Worm (Caenorhabditis elegans) whole organism, L1 larva: ENCODE data around the gene F43C11.4.

Source experiments
- C16A3.4 ChIP-seq: fragments of 150-350 bp; optimal IDR thresholded peaks from 2 replicates; lab custom pipeline; 2014; ENCODE audit warnings: missing biosample characterization, missing genetic modification characterization
- F16B12.6 ChIP-seq: fragments of 150-350 bp; optimal IDR thresholded peaks from 2 replicates; lab custom pipeline; 2014; ENCODE audit warnings: missing biosample characterization, missing genetic modification characterization
- Y116A8C.19 ChIP-seq: sonication (generic microtip); optimal IDR thresholded peaks from 2 replicates; lab custom pipeline; 2016; ENCODE audit warnings: missing compliant biosample characterization, missing genetic modification characterization, borderline replicate concordance
- aha-1 ChIP-seq: fragments of 150-350 bp; optimal IDR thresholded peaks from 2 replicates; lab custom pipeline; 2014; ENCODE audit warnings: missing biosample characterization, missing genetic modification characterization
- blmp-1 ChIP-seq: fragments of 150-350 bp; optimal IDR thresholded peaks from 2 replicates; lab custom pipeline; 2014; ENCODE audit warnings: missing biosample characterization, missing genetic modification characterization
- ceh-82 ChIP-seq, 3 experiments: fragments of 150-350 bp in 1 of 3; sonication (generic microtip) in 2 of 3; optimal IDR thresholded peaks; 2 replicates each; lab custom pipeline; 2014 to 2017; ENCODE audit warnings: missing biosample characterization in 3 of 3, missing genetic modification characterization in 3 of 3
- dpl-1 ChIP-seq, 3 experiments: fragments of 150-350 bp in 2 of 3; sonication (generic microtip) in 1 of 3; optimal IDR thresholded peaks; 2 replicates each; lab custom pipeline; 2014 to 2017; ENCODE audit warnings: missing biosample characterization in 3 of 3, missing genetic modification characterization in 3 of 3, missing genetic modification reagents in 3 of 3
- efl-1 ChIP-seq, 4 experiments: fragments of 150-350 bp; optimal IDR thresholded peaks in 3 of 4; peaks in 1 of 4; 1 replicate in 1 of 4; 2 replicates in 3 of 4; lab custom pipeline; 2014; ENCODE audit warnings: missing biosample characterization in 2 of 4, missing genetic modification characterization in 2 of 4, missing genetic modification reagents in 2 of 4
- egl-27 ChIP-seq, 2 experiments: fragments of 150-350 bp in 1 of 2; sonication (generic microtip); optimal IDR thresholded peaks; 3 replicates each; lab custom pipeline; 2017 to 2018; ENCODE audit warnings: missing biosample characterization in 2 of 2, missing genetic modification characterization in 2 of 2, missing genetic modification reagents in 2 of 2
- ets-5 ChIP-seq: fragments of 200-800 bp; sonication (Bioruptor generic); IDR thresholded peaks from 2 replicates; pipeline ENCODE4 v1.3.6; 2022; ENCODE audit warnings: missing genetic modification characterization, missing compliant biosample characterization
- fkh-10 ChIP-seq: sonication (generic microtip); optimal IDR thresholded peaks from 2 replicates; lab custom pipeline; 2017; ENCODE audit warnings: missing biosample characterization, missing genetic modification reagents, missing genetic modification characterization
- hlh-17 ChIP-seq: fragments of 200-800 bp; sonication (Bioruptor generic); optimal IDR thresholded peaks from 2 replicates; lab custom pipeline; 2018; ENCODE audit warnings: missing genetic modification characterization, mild to moderate bottlenecking, missing compliant biosample characterization, moderate library complexity, borderline replicate concordance
- hlh-4 ChIP-seq: sonication (generic microtip); optimal IDR thresholded peaks from 2 replicates; lab custom pipeline; 2016; ENCODE audit warnings: mild to moderate bottlenecking, missing genetic modification characterization, missing compliant biosample characterization
- hpl-2 ChIP-seq: fragments of 150-350 bp; optimal IDR thresholded peaks from 2 replicates; lab custom pipeline; 2014; ENCODE audit warnings: missing biosample characterization, missing genetic modification reagents, missing genetic modification characterization
- jun-1 ChIP-seq: fragments of 150-350 bp; optimal IDR thresholded peaks from 2 replicates; lab custom pipeline; 2014; ENCODE audit warnings: missing biosample characterization, missing genetic modification reagents, missing genetic modification characterization
- lin-13 ChIP-seq: fragments of 150-350 bp; optimal IDR thresholded peaks from 2 replicates; lab custom pipeline; 2014; ENCODE audit warnings: missing biosample characterization, missing genetic modification reagents, missing genetic modification characterization
- lin-14 ChIP-seq: fragments of 200-800 bp; sonication (Bioruptor generic); optimal IDR thresholded peaks from 2 replicates; lab custom pipeline; 2018; ENCODE audit warnings: mild to moderate bottlenecking, missing genetic modification characterization, moderate library complexity, missing compliant biosample characterization
- lin-15B ChIP-seq: fragments of 150-350 bp; sonication (generic microtip); optimal IDR thresholded peaks from 3 replicates; lab custom pipeline; 2014; ENCODE audit warnings: missing biosample characterization, missing genetic modification characterization
- lin-35 ChIP-seq, 2 experiments: fragments of 150-350 bp; optimal IDR thresholded peaks; 2 replicates each; lab custom pipeline; 2014; ENCODE audit warnings: missing biosample characterization in 2 of 2, missing genetic modification characterization in 2 of 2, missing genetic modification reagents in 2 of 2
- lin-39 ChIP-seq: fragments of 150-350 bp; optimal IDR thresholded peaks from 2 replicates; lab custom pipeline; 2014; ENCODE audit warnings: missing biosample characterization, missing genetic modification reagents, missing genetic modification characterization
- lsy-2 ChIP-seq, 2 experiments: fragments of 150-350 bp; optimal IDR thresholded peaks; 2 replicates each; lab custom pipeline; 2014; ENCODE audit warnings: missing biosample characterization in 2 of 2, missing genetic modification characterization in 2 of 2
- mdl-1 ChIP-seq, 2 experiments: fragments of 150-350 bp; optimal IDR thresholded peaks; 2 replicates each; lab custom pipeline; 2014 to 2017; ENCODE audit warnings: missing biosample characterization in 2 of 2, missing genetic modification characterization in 2 of 2, inconsistent platforms in 1 of 2
- nhr-12 ChIP-seq: sonication (generic microtip); optimal IDR thresholded peaks from 2 replicates; lab custom pipeline; 2017; ENCODE audit warnings: missing biosample characterization, missing genetic modification characterization
- nhr-20 ChIP-seq: sonication (generic microtip); optimal IDR thresholded peaks from 2 replicates; lab custom pipeline; 2016; ENCODE audit warnings: mild to moderate bottlenecking, missing genetic modification characterization, missing compliant biosample characterization
- nhr-47 ChIP-seq: sonication (generic microtip); optimal IDR thresholded peaks from 2 replicates; lab custom pipeline; 2016; ENCODE audit warnings: mild to moderate bottlenecking, missing genetic modification characterization, moderate library complexity, missing compliant biosample characterization
- nhr-85 ChIP-seq: sonication (generic microtip); peaks from one replicate; lab custom pipeline; 2016; ENCODE audit warnings: missing genetic modification characterization, inconsistent platforms, missing compliant biosample characterization
- pag-3 ChIP-seq: sonication (generic microtip); optimal IDR thresholded peaks from 2 replicates; lab custom pipeline; 2017; ENCODE audit warnings: missing genetic modification characterization, mild to moderate bottlenecking, missing compliant biosample characterization, antibody characterized with exemption, borderline replicate concordance; ENCODE audit not compliant: insufficient read depth
- pqm-1 ChIP-seq: sonication (generic microtip); optimal IDR thresholded peaks from 3 replicates; lab custom pipeline; 2017; ENCODE audit warnings: missing biosample characterization, missing genetic modification characterization
- rnt-1 ChIP-seq: sonication (generic microtip); optimal IDR thresholded peaks from 2 replicates; lab custom pipeline; 2016; ENCODE audit warnings: mild to moderate bottlenecking, missing genetic modification characterization, moderate library complexity, missing compliant biosample characterization
- skn-1 ChIP-seq: fragments of 150-350 bp; optimal IDR thresholded peaks from 2 replicates; lab custom pipeline; 2014; ENCODE audit warnings: missing biosample characterization, missing genetic modification characterization
- swsn-7 ChIP-seq: sonication (generic microtip); optimal IDR thresholded peaks from 2 replicates; lab custom pipeline; 2016; ENCODE audit warnings: missing genetic modification characterization, missing compliant biosample characterization
- tbx-2 ChIP-seq: sonication (generic microtip); optimal IDR thresholded peaks from 2 replicates; lab custom pipeline; 2016; ENCODE audit warnings: missing genetic modification characterization, missing compliant biosample characterization
- tlp-1 ChIP-seq: fragments of 150-350 bp; optimal IDR thresholded peaks from 2 replicates; lab custom pipeline; 2014; ENCODE audit warnings: missing biosample characterization, missing genetic modification characterization
- unc-62 ChIP-seq: fragments of 150-350 bp; optimal IDR thresholded peaks from 2 replicates; lab custom pipeline; 2014; ENCODE audit warnings: missing biosample characterization, missing genetic modification reagents, missing genetic modification characterization
- unc-86 ChIP-seq: sonication (generic microtip); optimal IDR thresholded peaks from 2 replicates; lab custom pipeline; 2016; ENCODE audit warnings: missing genetic modification characterization, missing compliant biosample characterization
- xbp-1 ChIP-seq: sonication (generic microtip); optimal IDR thresholded peaks from 2 replicates; lab custom pipeline; 2016; ENCODE audit warnings: missing genetic modification characterization, missing compliant biosample characterization
- zag-1 ChIP-seq: fragments of 150-350 bp; optimal IDR thresholded peaks from 2 replicates; lab custom pipeline; 2014; ENCODE audit warnings: missing biosample characterization, missing genetic modification characterization
- zip-4 ChIP-seq: fragments of 200-800 bp; sonication (Bioruptor generic); optimal IDR thresholded peaks from 2 replicates; lab custom pipeline; 2018; ENCODE audit warnings: mild to moderate bottlenecking, missing genetic modification characterization, moderate library complexity, missing compliant biosample characterization

F43C11.4 gene

ce11 chrII:2342004-2342479 lies 4.7 kb upstream of the F43C11.4 start, which contains the start of gene F43C11.6:
Gene F43C11.6 (plus strand): TSS chrII:2342429.
- TF ChIP-seq rnt-1 (tag; lab: Kevin White, UChicago) = peak; percentile 81
- TF ChIP-seq C16A3.4 (tag; lab: Kevin White, UChicago) = peak; percentile 55
- TF ChIP-seq mdl-1 (tag; optimal IDR thresholded peaks at IDR 0.05; lab: Kevin White, UChicago) = peak in 1 of 2 experiments; percentile 36
- TF ChIP-seq hlh-17 (GFP tag; lab: Kevin White, UChicago) = no peak
- peak; percentile 49 to 77 for TF ChIP-seq lin-35 (GFP tag; optimal IDR thresholded peaks at IDR 0.05; lab: Kevin White, UChicago)
- no peak for TF ChIP-seq lin-39
- TF ChIP-seq dpl-1 (GFP tag; optimal IDR thresholded peaks at IDR 0.05; lab: Kevin White, UChicago) = peak; percentile 35 to 76 (median 37)
- TF ChIP-seq blmp-1 = no peak
- no peak for TF ChIP-seq zag-1 (tag; lab: Kevin White, UChicago)
- TF ChIP-seq xbp-1 (tag; lab: Kevin White, UChicago) = peak; percentile 8
- TF ChIP-seq zip-4 = no peak
- TF ChIP-seq jun-1 (tag; lab: Kevin White, UChicago) = no peak
- TF ChIP-seq swsn-7 (tag; lab: Kevin White, UChicago) = peak; percentile 7
- TF ChIP-seq nhr-20 = peak; percentile 1
- TF ChIP-seq skn-1 = peak; percentile 23
- TF ChIP-seq tbx-2 (tag; lab: Kevin White, UChicago) = no peak
- TF ChIP-seq nhr-47 = no peak
- TF ChIP-seq lin-13 (GFP tag; lab: Kevin White, UChicago) = peak; percentile 25
- TF ChIP-seq pqm-1 = no peak
- no peak for TF ChIP-seq nhr-12 (tag; lab: Kevin White, UChicago)
- peak; percentile 55 to 63 for TF ChIP-seq efl-1 (optimal IDR thresholded peaks at IDR 0.05; lab: Kevin White, UChicago)
- peak; percentile 58 to 95 for TF ChIP-seq efl-1 (GFP tag; optimal IDR thresholded peaks at IDR 0.05 in 1 of 2; lab: Kevin White, UChicago)
- TF ChIP-seq lsy-2 (tag; optimal IDR thresholded peaks at IDR 0.05; lab: Kevin White, UChicago) = peak; percentile 37 to 73
- peak; percentile 27 for TF ChIP-seq lin-15B (tag; lab: Kevin White, UChicago)
- TF ChIP-seq ceh-82 (tag; optimal IDR thresholded peaks at IDR 0.05; lab: Kevin White, UChicago) = peak in 2 of 3 experiments; percentile 8 to 54
- no peak for TF ChIP-seq aha-1 (tag; lab: Kevin White, UChicago)
- TF ChIP-seq F16B12.6 (tag; lab: Kevin White, UChicago) = peak; percentile 48
- TF ChIP-seq, all 84 proteins: peak for 15

ce11 chrII:2352546-2352945 lies 5.8 kb downstream of the F43C11.4 start, which contains the start of gene F43C11.10:
Gene F43C11.10 (minus strand): TSS chrII:2352646.
- TF ChIP-seq nhr-85 (tag; lab: Kevin White, UChicago) = no peak
- no peak for TF ChIP-seq ets-5 (GFP tag; lab: Robert Waterston, UW)
- TF ChIP-seq unc-86 = no peak
- no peak for TF ChIP-seq unc-62 (GFP tag; lab: Kevin White, UChicago)
- TF ChIP-seq dpl-1 (GFP tag; optimal IDR thresholded peaks at IDR 0.05; lab: Kevin White, UChicago) = no peak
- no peak for TF ChIP-seq jun-1 (tag; lab: Kevin White, UChicago)
- no peak for TF ChIP-seq C16A3.4 (tag; lab: Kevin White, UChicago)
- TF ChIP-seq hpl-2 (GFP tag; lab: Kevin White, UChicago) = no peak
- no peak for TF ChIP-seq egl-27 (tag; optimal IDR thresholded peaks at IDR 0.05; lab: Kevin White, UChicago)
- no peak for TF ChIP-seq lin-14

ce11 chrII:2353012-2353411 lies 6.2 kb downstream of the F43C11.4 start, which contains the start of gene F43C11.3:
Gene F43C11.3 (plus strand): TSS chrII:2353312.
- TF ChIP-seq pag-3 (tag; lab: Kevin White, UChicago) (no peak), Y116A8C.19 (no peak), jun-1 (tag; lab: Kevin White, UChicago) (no peak), skn-1 (no peak), hlh-4 (tag; lab: Kevin White, UChicago) (no peak), tlp-1 (no peak), fkh-10 (GFP tag; lab: Kevin White, UChicago) (no peak), nhr-20 (no peak)
- TF ChIP-seq, all 84 proteins: peak for 0
